Fruit fly (Drosophila melanogaster) whole organism, pupa: ENCODE measurements around the gene piwi.
A peak's percentile ranks its signal among the peaks of the same experiment; 100 is the strongest.

Experiments used
- CG10348 ChIP-seq: fragments of 200-800 bp; sonication (Bioruptor generic); IDR thresholded peaks from 2 replicates; pipeline ENCODE4 v1.3.6; 2022; ENCODE audit warnings: missing biosample characterization, missing genetic modification characterization
- CG12605 ChIP-seq: fragments of 200-800 bp; sonication (Bioruptor generic); IDR thresholded peaks from 2 replicates; pipeline ENCODE4 v1.3.6; 2022; ENCODE audit warnings: missing biosample characterization, missing genetic modification characterization
- CG13204 ChIP-seq: fragments of 200-800 bp; sonication (Bioruptor generic); optimal IDR thresholded peaks from 2 replicates; lab custom pipeline; 2018; ENCODE audit warnings: missing biosample characterization, mild to moderate bottlenecking, missing genetic modification characterization, moderate library complexity
- CG14655 ChIP-seq: fragments of 200-800 bp; sonication (Bioruptor generic); optimal IDR thresholded peaks from 3 replicates; lab custom pipeline; 2017; ENCODE audit warnings: mild to moderate bottlenecking, missing biosample characterization, missing genetic modification reagents, missing genetic modification characterization
- CG17806 ChIP-seq: fragments of 200-800 bp; sonication (Bioruptor generic); optimal IDR thresholded peaks from 2 replicates; lab custom pipeline; 2018; ENCODE audit warnings: missing biosample characterization, mild to moderate bottlenecking, missing genetic modification characterization, moderate library complexity
- CG32121 ChIP-seq: fragments of 200-800 bp; sonication (Bioruptor generic); IDR thresholded peaks from 2 replicates; pipeline ENCODE4 v1.3.6; 2022; ENCODE audit warnings: missing biosample characterization, missing genetic modification characterization
- CG4496 ChIP-seq: fragments of 200-800 bp; sonication (Bioruptor generic); IDR thresholded peaks from 3 replicates; pipeline ENCODE4 v1.3.6; 2022; ENCODE audit warnings: missing biosample characterization, missing genetic modification characterization
- CG8159 ChIP-seq: fragments of 200-800 bp; sonication (Bioruptor generic); optimal IDR thresholded peaks from 3 replicates; lab custom pipeline; 2018; ENCODE audit warnings: missing biosample characterization, mild to moderate bottlenecking, missing genetic modification characterization, moderate library complexity
- CG9948 ChIP-seq: fragments of 200-800 bp; sonication (Bioruptor generic); optimal IDR thresholded peaks from 2 replicates; lab custom pipeline; 2018; ENCODE audit warnings: missing biosample characterization, mild to moderate bottlenecking, missing genetic modification characterization, moderate library complexity
- D1 ChIP-seq: fragments of 200-800 bp; sonication (Bioruptor generic); optimal IDR thresholded peaks from 2 replicates; lab custom pipeline; 2018; ENCODE audit warnings: missing biosample characterization, mild to moderate bottlenecking, missing genetic modification characterization, moderate library complexity
- Pif1A ChIP-seq: fragments of 200-800 bp; sonication (Bioruptor generic); optimal IDR thresholded peaks from 3 replicates; lab custom pipeline; 2016; ENCODE audit warnings: missing biosample characterization, missing genetic modification characterization
- Snoo ChIP-seq: fragments of 200-800 bp; sonication (Bioruptor generic); optimal IDR thresholded peaks from 3 replicates; lab custom pipeline; 2017; ENCODE audit warnings: missing biosample characterization, mild to moderate bottlenecking, missing genetic modification characterization, inconsistent platforms
- fd96Ca ChIP-seq: fragments of 200-800 bp; sonication (Bioruptor generic); IDR thresholded peaks from 3 replicates; pipeline ENCODE4 v1.3.6; 2022; ENCODE audit warnings: missing biosample characterization, missing genetic modification characterization
- gl ChIP-seq: fragments of 200-800 bp; sonication (Bioruptor generic); optimal IDR thresholded peaks from 2 replicates; lab custom pipeline; 2018; ENCODE audit warnings: missing biosample characterization, mild to moderate bottlenecking, missing genetic modification characterization
- rn ChIP-seq: fragments of 200-800 bp; sonication (Bioruptor generic); IDR thresholded peaks from 2 replicates; pipeline ENCODE4 v1.3.6; 2022; ENCODE audit warnings: missing biosample characterization, missing genetic modification characterization

The piwi gene

dm6 chr2L:10947815-10948214, 39.4 kb downstream of the piwi start:
- TF ChIP-seq CG32121 (GFP tag; lab: Robert Waterston, UW) = peak; percentile 78
- peak; percentile 54; the same call in 2 of the 3 replicates for TF ChIP-seq CG4496 (GFP tag; lab: Robert Waterston, UW)

DNA sequence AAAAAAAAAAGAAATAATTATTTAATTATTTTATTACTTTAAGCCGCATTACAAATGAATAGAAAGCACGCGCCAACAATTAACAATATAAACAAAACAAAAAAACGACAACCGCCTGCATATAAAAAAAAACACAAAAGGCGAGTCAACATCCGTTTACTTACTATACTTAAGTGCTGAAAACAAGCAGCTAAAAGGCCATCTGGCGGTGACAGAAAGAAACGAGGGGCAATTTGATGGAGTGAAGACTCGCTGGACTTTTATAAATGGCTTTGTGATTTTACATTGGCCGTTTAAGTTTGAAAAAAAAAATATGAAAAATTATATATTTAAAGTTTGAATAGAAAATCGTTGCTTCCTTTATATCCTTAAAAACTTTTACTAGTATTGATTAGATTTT, 47.0 kb downstream of the piwi start:
- TF ChIP-seq gl (tag; lab: Kevin White, UChicago) (no peak), D1 (tag; lab: Kevin White, UChicago) (no peak), rn (GFP tag; lab: Robert Waterston, UW) (no peak)

dm6 chr2L:10936362-10936761, 50.9 kb downstream of the piwi start, which contains the start of gene CG14072:
TSS of gene CG14072 (plus strand) at chr2L:10936662.
- no peak for TF ChIP-seq CG9948
- TF ChIP-seq fd96Ca (GFP tag; lab: Robert Waterston, UW) = no peak
- TF ChIP-seq CG13204 (GFP tag; lab: Kevin White, UChicago) = no peak
- TF ChIP-seq CG12605 (GFP tag; lab: Robert Waterston, UW) = no peak
- TF ChIP-seq CG14655 = no peak
- no peak for TF ChIP-seq CG17806 (tag; lab: Kevin White, UChicago)
- no peak for TF ChIP-seq CG32121 (GFP tag; lab: Robert Waterston, UW)
- TF ChIP-seq Snoo (tag; lab: Kevin White, UChicago) = no peak
- TF ChIP-seq Pif1A (GFP tag; lab: Kevin White, UChicago) = no peak
- TF ChIP-seq CG10348 (GFP tag; lab: Robert Waterston, UW) = no peak
- no peak for TF ChIP-seq CG8159 (tag; lab: Kevin White, UChicago)
- no peak for TF ChIP-seq rn (GFP tag; lab: Robert Waterston, UW)
